Worm (Caenorhabditis elegans): ENCODE results near the gene lev-1.

DNA sequence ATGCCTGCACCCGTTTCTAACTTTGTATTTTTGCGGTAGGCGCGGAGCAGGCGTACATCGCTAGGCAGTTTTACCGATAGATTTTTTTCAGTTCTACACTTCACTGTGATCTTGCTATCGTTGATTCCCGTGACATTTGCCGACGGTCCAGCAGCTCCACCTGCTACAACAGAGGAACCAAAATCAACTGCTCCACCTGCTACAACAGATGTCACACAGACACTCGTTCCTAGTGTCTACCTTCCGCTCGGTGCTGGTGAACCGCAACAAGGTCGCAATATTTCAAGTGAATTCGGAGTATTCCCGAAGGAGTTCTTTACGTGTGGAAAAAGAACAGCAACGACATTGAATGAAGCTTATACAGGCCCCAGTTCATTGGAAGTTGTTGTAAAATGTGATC, 10.9 kb upstream of the lev-1 start:
- TF ChIP-seq ztf-1 (GFP tag; conservative IDR thresholded peaks at IDR 0.05) (no peak), zag-1 (tag; optimal IDR thresholded peaks at IDR 0.05) (no peak), blmp-1 (tag; optimal IDR thresholded peaks at IDR 0.05; ENCODE audit: insufficient read depth) (no peak), nhr-12 (tag; optimal IDR thresholded peaks at IDR 0.05) (no peak), ZK546.5 (tag; optimal IDR thresholded peaks at IDR 0.05) (no peak), nhr-23 (tag; optimal IDR thresholded peaks at IDR 0.05) (no peak), nhr-11 (tag; optimal IDR thresholded peaks at IDR 0.05) (no peak), lsy-2 (tag; optimal IDR thresholded peaks at IDR 0.05) (no peak), alr-1 (tag; optimal IDR thresholded peaks at IDR 0.05) (no peak)
